Fruit fly (Drosophila melanogaster) whole organism, embryonic: ENCODE results near the gene mAChR-C.

Source experiments
- Ada2b ChIP-seq: fragments of 200-800 bp; sonication (Bioruptor generic); IDR thresholded peaks from 2 replicates; pipeline ENCODE4 v1.3.6; 2022; ENCODE audit warnings: missing biosample characterization, missing genetic modification characterization
- Asciz ChIP-seq: fragments of 200-800 bp; sonication (Bioruptor generic); optimal IDR thresholded peaks from 2 replicates; lab custom pipeline; 2017; ENCODE audit warnings: missing biosample characterization, mild to moderate bottlenecking, missing genetic modification characterization, missing genetic modification reagents
- Bdp1 ChIP-seq: fragments of 200-800 bp; sonication (Bioruptor generic); optimal IDR thresholded peaks from 3 replicates; lab custom pipeline; 2016; ENCODE audit warnings: missing biosample characterization, missing genetic modification characterization
- C15 ChIP-seq: fragments of 200-800 bp; sonication (Bioruptor generic); IDR thresholded peaks from 3 replicates; pipeline ENCODE4 v1.3.6; 2022; ENCODE audit warnings: missing biosample characterization, missing genetic modification characterization
- CG10321 ChIP-seq: fragments of 200-800 bp; sonication (Bioruptor generic); IDR thresholded peaks from 2 replicates; pipeline ENCODE4 v1.3.6; 2022; ENCODE audit warnings: missing biosample characterization, missing genetic modification characterization
- CG12769 ChIP-seq: fragments of 200-800 bp; sonication (Bioruptor generic); optimal IDR thresholded peaks from 2 replicates; lab custom pipeline; 2019; ENCODE audit warnings: missing biosample characterization, mild to moderate bottlenecking, missing genetic modification characterization, moderate library complexity
- CG13287 ChIP-seq: fragments of 200-800 bp; sonication (Bioruptor generic); IDR thresholded peaks from 2 replicates; pipeline ENCODE4 v1.3.6; 2022; ENCODE audit warnings: missing biosample characterization, missing genetic modification characterization; ENCODE audit not compliant: partially characterized antibody
- CG14667 ChIP-seq: fragments of 200-800 bp; sonication (Bioruptor generic); IDR thresholded peaks from 2 replicates; pipeline ENCODE4 v1.3.6; 2022; ENCODE audit warnings: missing biosample characterization, missing genetic modification characterization
- CG15073 ChIP-seq: fragments of 200-800 bp; sonication (Bioruptor generic); optimal IDR thresholded peaks from 2 replicates; lab custom pipeline; 2016; ENCODE audit warnings: missing biosample characterization, missing genetic modification characterization
- CG15514 ChIP-seq: fragments of 200-800 bp; sonication (Bioruptor generic); optimal IDR thresholded peaks from 3 replicates; lab custom pipeline; 2017; ENCODE audit warnings: missing biosample characterization, missing genetic modification characterization, mild to moderate bottlenecking, moderate library complexity, missing genetic modification reagents
- CG15601 ChIP-seq: fragments of 200-800 bp; sonication (Bioruptor generic); optimal IDR thresholded peaks from 3 replicates; lab custom pipeline; 2019; ENCODE audit warnings: missing biosample characterization, mild to moderate bottlenecking, missing genetic modification characterization, moderate library complexity
- CG17568 ChIP-seq: fragments of 200-800 bp; sonication (Bioruptor generic); optimal IDR thresholded peaks from 2 replicates; lab custom pipeline; 2018; ENCODE audit warnings: missing biosample characterization, mild to moderate bottlenecking, missing genetic modification characterization, moderate library complexity
- CG18599 ChIP-seq: fragments of 200-800 bp; sonication (Bioruptor generic); optimal IDR thresholded peaks from 3 replicates; lab custom pipeline; 2017; ENCODE audit warnings: missing biosample characterization, missing genetic modification characterization, mild to moderate bottlenecking, moderate library complexity, missing genetic modification reagents
- CG18619 ChIP-seq: fragments of 200-800 bp; sonication (Bioruptor generic); optimal IDR thresholded peaks from 3 replicates; lab custom pipeline; 2017; ENCODE audit warnings: missing biosample characterization, mild to moderate bottlenecking, missing genetic modification characterization
- CG3281 ChIP-seq: fragments of 200-800 bp; sonication (Bioruptor generic); optimal IDR thresholded peaks from 3 replicates; lab custom pipeline; 2017; ENCODE audit warnings: missing biosample characterization, mild to moderate bottlenecking, missing genetic modification characterization
- CG4707 ChIP-seq: fragments of 200-800 bp; sonication (Bioruptor generic); optimal IDR thresholded peaks from 2 replicates; lab custom pipeline; 2018; ENCODE audit warnings: missing biosample characterization, mild to moderate bottlenecking, missing genetic modification characterization, moderate library complexity
- CG6689 ChIP-seq: fragments of 200-800 bp; sonication (Bioruptor generic); IDR thresholded peaks from 2 replicates; pipeline ENCODE4 v1.3.6; 2022; ENCODE audit warnings: missing biosample characterization, missing genetic modification characterization
- CG8478 ChIP-seq: fragments of >200 bp; optimal IDR thresholded peaks from 2 replicates; lab custom pipeline; 2018
- CG9817 ChIP-seq: fragments of 200-800 bp; sonication (Bioruptor generic); optimal IDR thresholded peaks from 2 replicates; lab custom pipeline; 2018; ENCODE audit warnings: missing biosample characterization, mild to moderate bottlenecking, missing genetic modification characterization, moderate library complexity
- Dbx ChIP-seq: fragments of 200-800 bp; sonication (Bioruptor generic); IDR thresholded peaks from 3 replicates; pipeline ENCODE4 v1.3.6; 2022; ENCODE audit warnings: missing biosample characterization, missing genetic modification characterization
- Gug ChIP-seq: fragments of 200-800 bp; sonication (Bioruptor generic); IDR thresholded peaks from 4 replicates; pipeline ENCODE4 v1.3.6; 2022; ENCODE audit warnings: missing biosample characterization, missing genetic modification characterization
- HLHmδ ChIP-seq: fragments of 200-800 bp; sonication (Bioruptor generic); optimal IDR thresholded peaks from 2 replicates; lab custom pipeline; 2018; ENCODE audit warnings: missing biosample characterization, mild to moderate bottlenecking, missing genetic modification characterization, moderate library complexity
- HmgD ChIP-seq: fragments of 200-800 bp; sonication (Bioruptor generic); optimal IDR thresholded peaks from 3 replicates; lab custom pipeline; 2016; ENCODE audit warnings: missing biosample characterization, missing genetic modification characterization
- NfI ChIP-seq: fragments of 200-800 bp; sonication (Bioruptor generic); optimal IDR thresholded peaks from 3 replicates; lab custom pipeline; 2018; ENCODE audit warnings: missing biosample characterization, mild to moderate bottlenecking, missing genetic modification characterization, moderate library complexity
- Sin3A ChIP-seq: fragments of >200 bp; optimal IDR thresholded peaks from 2 replicates; lab custom pipeline; 2018
- Sry-β ChIP-seq: fragments of 200-800 bp; sonication (Bioruptor generic); optimal IDR thresholded peaks from 2 replicates; lab custom pipeline; 2018; ENCODE audit warnings: missing biosample characterization, mild to moderate bottlenecking, missing genetic modification characterization, moderate library complexity
- Tbp ChIP-seq: fragments of >200 bp; optimal IDR thresholded peaks from 2 replicates; lab custom pipeline; 2018; ENCODE audit warnings: missing biosample characterization, missing genetic modification characterization
- Usf ChIP-seq: fragments of 200-800 bp; sonication (Bioruptor generic); optimal IDR thresholded peaks from 2 replicates; lab custom pipeline; 2017; ENCODE audit warnings: missing genotype, missing biosample characterization, missing genetic modification characterization
- YL-1 ChIP-seq: fragments of 200-800 bp; sonication (Bioruptor generic); optimal IDR thresholded peaks from 3 replicates; lab custom pipeline; 2017; ENCODE audit warnings: missing biosample characterization, mild to moderate bottlenecking, missing genetic modification characterization
- amos ChIP-seq: fragments of 200-800 bp; sonication (Bioruptor generic); IDR thresholded peaks from 2 replicates; pipeline ENCODE4 v1.3.6; 2022; ENCODE audit warnings: missing biosample characterization, missing genetic modification characterization; ENCODE audit not compliant: partially characterized antibody
- cato ChIP-seq: fragments of 200-800 bp; sonication (Bioruptor generic); optimal IDR thresholded peaks from 2 replicates; lab custom pipeline; 2016; ENCODE audit warnings: missing biosample characterization, missing genetic modification characterization, borderline replicate concordance
- cg ChIP-seq: fragments of 200-800 bp; sonication (Bioruptor generic); optimal IDR thresholded peaks from 3 replicates; lab custom pipeline; 2019; ENCODE audit warnings: missing biosample characterization, mild to moderate bottlenecking, missing genetic modification characterization, moderate library complexity
- esg ChIP-seq: fragments of 200-800 bp; sonication (Bioruptor generic); conservative IDR thresholded peaks from 2 replicates; pipeline ENCODE4 v1.3.6; 2022; ENCODE audit warnings: missing biosample characterization, missing genetic modification characterization
- gcm ChIP-seq: fragments of 200-800 bp; sonication (Bioruptor generic); optimal IDR thresholded peaks from 2 replicates; lab custom pipeline; 2019; ENCODE audit warnings: missing biosample characterization, mild to moderate bottlenecking, missing genetic modification characterization, moderate library complexity
- grau ChIP-seq: fragments of 200-800 bp; optimal IDR thresholded peaks from 3 replicates; lab custom pipeline; 2019; ENCODE audit warnings: missing biosample characterization, mild to moderate bottlenecking, missing genetic modification characterization, moderate library complexity
- jing ChIP-seq: fragments of 200-800 bp; sonication (Bioruptor generic); optimal IDR thresholded peaks from 2 replicates; lab custom pipeline; 2018; ENCODE audit warnings: missing biosample characterization, mild to moderate bottlenecking, missing genetic modification characterization
- kni ChIP-seq: fragments of 200-800 bp; sonication (Bioruptor generic); optimal IDR thresholded peaks from 3 replicates; lab custom pipeline; 2017; ENCODE audit warnings: mild to moderate bottlenecking, missing biosample characterization, missing genetic modification reagents, missing genetic modification characterization
- lmd ChIP-seq: fragments of 200-800 bp; sonication (Bioruptor generic); IDR thresholded peaks from 2 replicates; pipeline ENCODE4 v1.3.6; 2022; ENCODE audit warnings: missing biosample characterization, missing genetic modification characterization
- nerfin-1 ChIP-seq: fragments of 200-800 bp; sonication (Bioruptor generic); optimal IDR thresholded peaks from 3 replicates; lab custom pipeline; 2019; ENCODE audit warnings: missing biosample characterization, mild to moderate bottlenecking, missing genetic modification characterization, moderate library complexity
- org-1 ChIP-seq: fragments of 200-800 bp; sonication (Bioruptor generic); optimal IDR thresholded peaks from 2 replicates; lab custom pipeline; 2017; ENCODE audit warnings: missing biosample characterization, missing genetic modification characterization
- pan ChIP-seq, 4 experiments: fragments of >200 bp in 3 of 4; fragments of 200-800 bp in 1 of 4; sonication (Bioruptor generic) in 1 of 4; optimal IDR thresholded peaks in 3 of 4; IDR thresholded peaks in 1 of 4; 2 replicates each; pipeline versions ENCODE4 v1.3.6 to Lab custom; 2017 to 2022; ENCODE audit warnings: missing biosample characterization in 2 of 4, missing genetic modification characterization in 2 of 4, mixed read lengths in 1 of 4
- pzg ChIP-seq: fragments of 200-800 bp; sonication (Bioruptor generic); optimal IDR thresholded peaks from 3 replicates; lab custom pipeline; 2018; ENCODE audit warnings: missing biosample characterization, mild to moderate bottlenecking, missing genetic modification characterization, moderate library complexity
- sens ChIP-seq: fragments of 200-800 bp; sonication (Bioruptor generic); peaks from one replicate; lab custom pipeline; 2016; ENCODE audit warnings: missing biosample characterization, missing genetic modification characterization
- sisA ChIP-seq: fragments of 200-800 bp; sonication (Bioruptor generic); IDR thresholded peaks from 2 replicates; pipeline ENCODE4 v1.3.6; 2022; ENCODE audit warnings: missing biosample characterization, missing genetic modification characterization
- slbo ChIP-seq: fragments of 200-800 bp; sonication (Bioruptor generic); IDR thresholded peaks from 2 replicates; pipeline ENCODE4 v1.3.6; 2022; ENCODE audit warnings: missing biosample characterization, missing genetic modification characterization
- sna ChIP-seq: fragments of 200-800 bp; sonication (Bioruptor generic); IDR thresholded peaks from 2 replicates; pipeline ENCODE4 v1.3.6; 2022; ENCODE audit warnings: missing biosample characterization, missing genetic modification characterization; ENCODE audit not compliant: partially characterized antibody
- sr ChIP-seq: fragments of 200-800 bp; sonication (Bioruptor generic); IDR thresholded peaks from 3 replicates; pipeline ENCODE4 v1.3.6; 2022; ENCODE audit warnings: missing biosample characterization, missing genetic modification characterization
- tap ChIP-seq: fragments of 200-800 bp; optimal IDR thresholded peaks from 3 replicates; lab custom pipeline; 2019; ENCODE audit warnings: missing biosample characterization, mild to moderate bottlenecking, missing genetic modification characterization, moderate library complexity
- tin ChIP-seq: fragments of 200-800 bp; sonication (Bioruptor generic); optimal IDR thresholded peaks from 3 replicates; lab custom pipeline; 2016; ENCODE audit warnings: missing biosample characterization, missing genetic modification characterization
- ttk ChIP-seq: fragments of 200-800 bp; sonication (Bioruptor generic); IDR thresholded peaks from 2 replicates; pipeline ENCODE4 v2.1.2; 2022; ENCODE audit warnings: missing biosample characterization, missing genetic modification characterization
- usp ChIP-seq: fragments of >200 bp; optimal IDR thresholded peaks from 2 replicates; lab custom pipeline; 2017; ENCODE audit warnings: missing biosample characterization, missing genetic modification characterization
- zf30C ChIP-seq: fragments of 200-800 bp; sonication (Bioruptor generic); optimal IDR thresholded peaks from 3 replicates; lab custom pipeline; 2018; ENCODE audit warnings: missing biosample characterization, mild to moderate bottlenecking, missing genetic modification characterization

mAChR-C gene

dm6 chrX:6824203-6824602, 8.3 kb downstream of the mAChR-C start, which contains the start of gene nonC (continued):
- no peak for TF ChIP-seq CG3281 (GFP tag; lab: Kevin White, UChicago)
- no peak for TF ChIP-seq NfI (GFP tag; lab: Kevin White, UChicago)
- TF ChIP-seq Tbp (GFP tag; lab: Kevin White, UChicago), result no peak
- peak; percentile 11 for TF ChIP-seq cg
- TF ChIP-seq CG13287 (GFP tag; lab: Robert Waterston, UW), result peak; percentile 91
- TF ChIP-seq sna (GFP tag; lab: Robert Waterston, UW), result peak; percentile 91
- no peak for TF ChIP-seq Usf (GFP tag; lab: Kevin White, UChicago)
- TF ChIP-seq tin (GFP tag; lab: Kevin White, UChicago), result no peak
- no peak for TF ChIP-seq esg
- no peak for TF ChIP-seq pan (optimal IDR thresholded peaks at IDR 0.05; lab: Kevin White, UChicago)
- no peak for TF ChIP-seq pan (GFP tag; optimal IDR thresholded peaks at IDR 0.05 in 1 of 2, IDR thresholded peaks at IDR 0.05 in 1 of 2)
- no peak for TF ChIP-seq CG18619
- TF ChIP-seq grau (tag; lab: Kevin White, UChicago), result no peak
- TF ChIP-seq nerfin-1 (tag; lab: Kevin White, UChicago), result no peak
- no peak for TF ChIP-seq kni (GFP tag; lab: Kevin White, UChicago)
- no peak for TF ChIP-seq ttk (GFP tag; lab: Robert Waterston, UW)
- TF ChIP-seq pzg (GFP tag; lab: Kevin White, UChicago), result peak; percentile 70
- TF ChIP-seq gcm (GFP tag; lab: Kevin White, UChicago), result no peak
- no peak for TF ChIP-seq CG15073
- no peak for TF ChIP-seq Bdp1 (GFP tag; lab: Kevin White, UChicago)
- no peak for TF ChIP-seq CG12769 (tag; lab: Kevin White, UChicago)
- no peak for TF ChIP-seq org-1 (GFP tag; lab: Kevin White, UChicago)
- TF ChIP-seq CG18599 (GFP tag; lab: Kevin White, UChicago), result no peak
- TF ChIP-seq CG10321 (GFP tag; lab: Robert Waterston, UW), result no peak
- TF ChIP-seq zf30C (GFP tag; lab: Kevin White, UChicago), result no peak
- TF ChIP-seq sr, result no peak
- TF ChIP-seq sisA (GFP tag; lab: Robert Waterston, UW), result no peak
- no peak for TF ChIP-seq CG4707 (GFP tag; lab: Kevin White, UChicago)
- peak; percentile 55 for TF ChIP-seq CG15514 (GFP tag; lab: Kevin White, UChicago)
- TF ChIP-seq CG8478 (lab: Kevin White, UChicago), result no peak
- no peak for TF ChIP-seq Ada2b (GFP tag; lab: Robert Waterston, UW)
- TF ChIP-seq CG6689, result no peak
- TF ChIP-seq YL-1, result peak; percentile 28
- TF ChIP-seq CG9817, result no peak
- no peak for TF ChIP-seq HmgD (GFP tag; lab: Kevin White, UChicago)
- peak; percentile 87 for TF ChIP-seq amos (GFP tag; lab: Robert Waterston, UW)
- TF ChIP-seq C15 (GFP tag; lab: Robert Waterston, UW), result no peak
- no peak for TF ChIP-seq usp (GFP tag; lab: Kevin White, UChicago)
- no peak for TF ChIP-seq Gug
- TF ChIP-seq cato, result no peak
- TF ChIP-seq slbo (GFP tag; lab: Robert Waterston, UW), result no peak
- TF ChIP-seq CG14667 (GFP tag; lab: Robert Waterston, UW), result no peak
- TF ChIP-seq Sin3A (lab: Kevin White, UChicago), result peak; percentile 85
- no peak for TF ChIP-seq Asciz (GFP tag; lab: Kevin White, UChicago)
- TF ChIP-seq lmd, result no peak
- TF ChIP-seq Dbx (GFP tag; lab: Robert Waterston, UW), result no peak
- no peak for TF ChIP-seq tap (tag; lab: Kevin White, UChicago)
- TF ChIP-seq CG15601, result no peak
- peak; percentile 91 for TF ChIP-seq Sry-β (GFP tag; lab: Kevin White, UChicago)
- no peak for TF ChIP-seq HLHmδ
- TF ChIP-seq CG17568 (GFP tag; lab: Kevin White, UChicago), result no peak
- TF ChIP-seq jing (GFP tag; lab: Kevin White, UChicago), result no peak
- no peak for TF ChIP-seq sens (GFP tag; lab: Kevin White, UChicago)
